Worm (Caenorhabditis elegans) whole organism, L4/young adult: ENCODE measurements around the gene marc-2.

ENCODE experiments used
- W03F9.2 ChIP-seq: fragments of 150-350 bp; optimal IDR thresholded peaks from 2 replicates; lab custom pipeline; 2014; ENCODE audit warnings: missing biosample characterization, missing genetic modification characterization
- him-1 ChIP-seq: sonication (generic microtip); optimal IDR thresholded peaks from 2 replicates; lab custom pipeline; 2016; ENCODE audit warnings: missing genotype, missing genetic modification reagents, missing genetic modification characterization, missing compliant biosample characterization

DNA sequence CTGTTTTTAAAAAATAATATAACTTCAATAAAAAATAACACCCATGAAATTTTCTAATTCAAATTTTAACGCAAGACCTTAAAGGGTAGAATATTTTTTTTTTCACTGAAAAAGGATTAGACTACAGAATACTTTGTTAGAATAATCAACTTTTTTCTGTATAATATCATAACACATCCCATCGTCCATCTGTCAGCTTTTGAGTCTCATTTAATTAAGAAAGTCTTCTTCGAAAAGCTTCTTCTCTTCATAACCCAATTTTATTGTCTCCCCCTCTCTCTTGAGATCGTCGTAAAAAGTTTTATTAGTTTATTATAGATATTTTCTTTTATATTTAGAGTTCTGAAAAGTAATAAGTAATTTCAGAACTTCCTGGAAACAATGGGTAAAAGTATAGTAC is 35.3 kb upstream of the marc-2 start:
- TF ChIP-seq W03F9.2 (tag; lab: Kevin White, UChicago) (no peak), him-1 (tag; lab: Kevin White, UChicago) (no peak)
